Worm (Caenorhabditis elegans) whole organism, L2 larva: ENCODE data around the gene lgc-39.

Experiments used
- alr-1 ChIP-seq: fragments of 150-350 bp; optimal IDR thresholded peaks from 2 replicates; lab custom pipeline; 2014; ENCODE audit warnings: missing biosample characterization, missing genetic modification characterization
- blmp-1 ChIP-seq: sonication (generic microtip); optimal IDR thresholded peaks from 2 replicates; lab custom pipeline; 2017; ENCODE audit warnings: missing genetic modification characterization, mild to moderate bottlenecking, missing compliant biosample characterization, antibody characterized with exemption, moderate library complexity; ENCODE audit not compliant: insufficient read depth
- elt-1 ChIP-seq: fragments of 150-350 bp; optimal IDR thresholded peaks from 2 replicates; lab custom pipeline; 2014; ENCODE audit warnings: missing biosample characterization, missing genetic modification characterization
- nhr-23 ChIP-seq: fragments of 150-350 bp; optimal IDR thresholded peaks from 2 replicates; lab custom pipeline; 2014; ENCODE audit warnings: missing biosample characterization, missing genetic modification reagents, missing genetic modification characterization
- peb-1 ChIP-seq: fragments of 150-350 bp; optimal IDR thresholded peaks from 2 replicates; lab custom pipeline; 2014; ENCODE audit warnings: missing biosample characterization, missing genetic modification characterization
- unc-39 ChIP-seq: fragments of 150-350 bp; optimal IDR thresholded peaks from 2 replicates; lab custom pipeline; 2014; ENCODE audit warnings: missing biosample characterization, missing genetic modification characterization

ce11 chrV:7218988-7219387, 43.7 kb downstream of the lgc-39 start, which contains the start of gene C13F10.5:
- TF ChIP-seq elt-1 (tag; lab: Kevin White, UChicago): no peak
- TF ChIP-seq peb-1 (tag; lab: Kevin White, UChicago): no peak
- no peak for TF ChIP-seq blmp-1 (tag; lab: Kevin White, UChicago)
- TF ChIP-seq nhr-23: no peak
- no peak for TF ChIP-seq alr-1 (tag; lab: Kevin White, UChicago)
- TF ChIP-seq unc-39: no peak
